Worm (Caenorhabditis elegans): ENCODE data around the gene B0244.9.
A peak's percentile ranks its signal among the peaks of the same experiment; 100 is the strongest.

The B0244.9 gene

ce11 chrIII:5680141-5680540 is 50.7 kb downstream of the B0244.9 start, which contains the start of gene pst-2 (continued):
- TF ChIP-seq nhr-77 (tag; optimal IDR thresholded peaks at IDR 0.05), result no peak
- peak; percentile 18; the same call in 1 of the 2 replicates for TF ChIP-seq pha-4 (GFP tag; IDR thresholded peaks at IDR 0.05)
- TF ChIP-seq pha-4 (tag; optimal IDR thresholded peaks at IDR 0.05), result no peak
- peak; percentile 77 for TF ChIP-seq lin-38 (GFP tag; IDR thresholded peaks at IDR 0.05)
- no peak for TF ChIP-seq F44E2.7 (GFP tag; IDR thresholded peaks at IDR 0.05)
- no peak for TF ChIP-seq mes-2 (tag; optimal IDR thresholded peaks at IDR 0.05; ENCODE audit: poor library complexity, severe bottlenecking)
- TF ChIP-seq daf-16 (GFP tag; optimal IDR thresholded peaks at IDR 0.05), result no peak
- no peak for TF ChIP-seq daf-16 (tag; optimal IDR thresholded peaks at IDR 0.05)
- peak; percentile 38 for TF ChIP-seq F49E8.2 (tag; optimal IDR thresholded peaks at IDR 0.05; ENCODE audit: borderline replicate concordance)
- TF ChIP-seq nhr-102 (tag; optimal IDR thresholded peaks at IDR 0.05), result no peak
- no peak for TF ChIP-seq php-3 (GFP tag; IDR thresholded peaks at IDR 0.05)
- TF ChIP-seq gei-8 (GFP tag; optimal IDR thresholded peaks at IDR 0.05), result no peak
- no peak for TF ChIP-seq nhr-41 (GFP tag; IDR thresholded peaks at IDR 0.05)
- no peak for TF ChIP-seq lin-39 (tag; optimal IDR thresholded peaks at IDR 0.05)
- TF ChIP-seq hmg-1.1 (GFP tag; IDR thresholded peaks at IDR 0.05), result no peak
- TF ChIP-seq Y48G9A.11 (GFP tag; IDR thresholded peaks at IDR 0.05), result peak; percentile 69
- TF ChIP-seq ZK546.5 (tag; optimal IDR thresholded peaks at IDR 0.05), result no peak
- TF ChIP-seq mxl-3 (GFP tag; optimal IDR thresholded peaks at IDR 0.05), result no peak
- TF ChIP-seq ama-1 (optimal IDR thresholded peaks at IDR 0.05), result no peak
- no peak for TF ChIP-seq nhr-42 (GFP tag; IDR thresholded peaks at IDR 0.05)
- no peak for TF ChIP-seq jun-1 (tag; optimal IDR thresholded peaks at IDR 0.05)
- no peak for TF ChIP-seq skn-1 (tag; optimal IDR thresholded peaks at IDR 0.05)
- no peak for TF ChIP-seq egl-43 (GFP tag; IDR thresholded peaks at IDR 0.05)
- no peak for TF ChIP-seq ceh-62 (tag; optimal IDR thresholded peaks at IDR 0.05)
- no peak for TF ChIP-seq mdt-29 (GFP tag; IDR thresholded peaks at IDR 0.05)
- 0 out of 2 replicates have a peak, but pooled peaks have one; percentile 16 for TF ChIP-seq dmd-8 (GFP tag; IDR thresholded peaks at IDR 0.05)
- no peak for TF ChIP-seq pqm-1 (tag; optimal IDR thresholded peaks at IDR 0.05)
- no peak for TF ChIP-seq saeg-2 (GFP tag; IDR thresholded peaks at IDR 0.05)
- TF ChIP-seq mep-1 (tag; optimal IDR thresholded peaks at IDR 0.05), result no peak
- TF ChIP-seq duxl-1 (tag; optimal IDR thresholded peaks at IDR 0.05; ENCODE audit: poor library complexity), result no peak
- no peak for TF ChIP-seq lin-29 (GFP tag; IDR thresholded peaks at IDR 0.05)
- TF ChIP-seq ztf-11 (tag; optimal IDR thresholded peaks at IDR 0.05), result no peak
- no peak for TF ChIP-seq nhr-6 (tag; optimal IDR thresholded peaks at IDR 0.05)
- TF ChIP-seq unc-39 (tag; optimal IDR thresholded peaks at IDR 0.05), result no peak
- peak; percentile 21; the same call in 1 of the 2 replicates for TF ChIP-seq snpc-1.2 (GFP tag; IDR thresholded peaks at IDR 0.05)
- no peak for TF ChIP-seq R02D3.7 (tag; optimal IDR thresholded peaks at IDR 0.05)
- no peak for TF ChIP-seq cey-2 (tag; optimal IDR thresholded peaks at IDR 0.05; ENCODE audit: borderline replicate concordance, insufficient read depth)
- TF ChIP-seq unc-62 (GFP tag; optimal IDR thresholded peaks at IDR 0.05 in 1 of 2), result no peak
- no peak for TF ChIP-seq unc-62 (tag; optimal IDR thresholded peaks at IDR 0.05)

Data from whole organism, L4 larva.